Fruit fly (Drosophila melanogaster) whole organism, embryonic: Measurements from ENCODE around the gene Uba2.

Experiments
- Bteb2 ChIP-seq: fragments of 200-800 bp; sonication (Bioruptor generic); optimal IDR thresholded peaks from 2 replicates; lab custom pipeline; 2016; ENCODE audit warnings: missing biosample characterization, missing genetic modification characterization
- CG11398 ChIP-seq: fragments of 200-800 bp; sonication (Bioruptor generic); optimal IDR thresholded peaks from 2 replicates; lab custom pipeline; 2016; ENCODE audit warnings: missing biosample characterization, missing genetic modification characterization
- CG11696 ChIP-seq: fragments of 200-800 bp; sonication (Bioruptor generic); IDR thresholded peaks from 2 replicates; pipeline ENCODE4 v1.3.6; 2022; ENCODE audit warnings: missing biosample characterization, missing genetic modification characterization
- CG13287 ChIP-seq: fragments of 200-800 bp; sonication (Bioruptor generic); IDR thresholded peaks from 2 replicates; pipeline ENCODE4 v1.3.6; 2022; ENCODE audit warnings: missing biosample characterization, missing genetic modification characterization; ENCODE audit not compliant: partially characterized antibody
- CG14014 ChIP-seq: fragments of 200-800 bp; sonication (Bioruptor generic); IDR thresholded peaks from 2 replicates; pipeline ENCODE4 v1.3.6; 2022; ENCODE audit warnings: missing biosample characterization, missing genetic modification characterization
- CG14965 ChIP-seq: fragments of 200-800 bp; sonication (Bioruptor generic); optimal IDR thresholded peaks from 2 replicates; lab custom pipeline; 2016; ENCODE audit warnings: missing biosample characterization, missing genetic modification characterization, borderline replicate concordance
- CG15073 ChIP-seq: fragments of 200-800 bp; sonication (Bioruptor generic); optimal IDR thresholded peaks from 2 replicates; lab custom pipeline; 2016; ENCODE audit warnings: missing biosample characterization, missing genetic modification characterization
- CG17385 ChIP-seq: fragments of 200-800 bp; sonication (Bioruptor generic); optimal IDR thresholded peaks from 3 replicates; lab custom pipeline; 2018; ENCODE audit warnings: missing biosample characterization, mild to moderate bottlenecking, missing genetic modification characterization
- CG2116 ChIP-seq: fragments of 200-800 bp; sonication (Bioruptor generic); optimal IDR thresholded peaks from 3 replicates; lab custom pipeline; 2018; ENCODE audit warnings: missing biosample characterization, mild to moderate bottlenecking, missing genetic modification characterization
- CG2199 ChIP-seq: fragments of 200-800 bp; sonication (Bioruptor generic); IDR thresholded peaks from 3 replicates; pipeline ENCODE4 v1.3.6; 2022; ENCODE audit warnings: missing biosample characterization, missing genetic modification characterization
- CG2678 ChIP-seq: fragments of 200-800 bp; sonication (Bioruptor generic); optimal IDR thresholded peaks from 3 replicates; lab custom pipeline; 2019; ENCODE audit warnings: missing biosample characterization, mild to moderate bottlenecking, missing genetic modification characterization, moderate library complexity
- CG31388 ChIP-seq: fragments of 200-800 bp; sonication (Bioruptor generic); optimal IDR thresholded peaks from 2 replicates; lab custom pipeline; 2016; ENCODE audit warnings: missing biosample characterization, missing genetic modification characterization
- CG32772 ChIP-seq: fragments of 200-800 bp; sonication (Bioruptor generic); IDR thresholded peaks from 2 replicates; pipeline ENCODE4 v1.3.6; 2022; ENCODE audit warnings: missing biosample characterization, missing genetic modification characterization
- CG34224 ChIP-seq: fragments of 200-800 bp; sonication (Bioruptor generic); IDR thresholded peaks from 3 replicates; pipeline ENCODE4 v1.3.6; 2022; ENCODE audit warnings: missing biosample characterization, missing genetic modification characterization; ENCODE audit not compliant: partially characterized antibody
- CG34422 ChIP-seq: fragments of 200-800 bp; sonication (Bioruptor generic); IDR thresholded peaks from 3 replicates; pipeline ENCODE4 v1.3.6; 2022; ENCODE audit warnings: missing biosample characterization, missing genetic modification characterization
- CG6813 ChIP-seq: fragments of 200-800 bp; sonication (Bioruptor generic); optimal IDR thresholded peaks from 2 replicates; lab custom pipeline; 2017; ENCODE audit warnings: missing biosample characterization, missing genetic modification characterization, mild to moderate bottlenecking, moderate library complexity, missing genetic modification reagents
- CG7357 ChIP-seq: fragments of 200-800 bp; sonication (Bioruptor generic); IDR thresholded peaks from 3 replicates; pipeline ENCODE4 v1.3.6; 2022; ENCODE audit warnings: missing biosample characterization, missing genetic modification characterization
- CG9817 ChIP-seq: fragments of 200-800 bp; sonication (Bioruptor generic); optimal IDR thresholded peaks from 2 replicates; lab custom pipeline; 2018; ENCODE audit warnings: missing biosample characterization, mild to moderate bottlenecking, missing genetic modification characterization, moderate library complexity
- Dbx ChIP-seq: fragments of 200-800 bp; sonication (Bioruptor generic); IDR thresholded peaks from 3 replicates; pipeline ENCODE4 v1.3.6; 2022; ENCODE audit warnings: missing biosample characterization, missing genetic modification characterization
- Dek ChIP-seq: fragments of 200-800 bp; sonication (Bioruptor generic); optimal IDR thresholded peaks from 3 replicates; lab custom pipeline; 2019; ENCODE audit warnings: missing biosample characterization, mild to moderate bottlenecking, missing genetic modification characterization, moderate library complexity
- Dll ChIP-seq: fragments of 200-800 bp; sonication (Bioruptor generic); IDR thresholded peaks from 4 replicates; pipeline ENCODE4 v1.3.6; 2022; ENCODE audit warnings: missing biosample characterization, missing genetic modification characterization; ENCODE audit not compliant: partially characterized antibody
- Elba2 ChIP-seq: fragments of 200-800 bp; sonication (Bioruptor generic); optimal IDR thresholded peaks from 3 replicates; lab custom pipeline; 2016; ENCODE audit warnings: missing biosample characterization, missing genetic modification characterization
- HmgZ ChIP-seq: fragments of 200-800 bp; sonication (Bioruptor generic); optimal IDR thresholded peaks from 2 replicates; lab custom pipeline; 2018; ENCODE audit warnings: missing biosample characterization, mild to moderate bottlenecking, missing genetic modification characterization
- Meics ChIP-seq: fragments of 200-800 bp; sonication (Bioruptor generic); optimal IDR thresholded peaks from 2 replicates; lab custom pipeline; 2017; ENCODE audit warnings: missing biosample characterization, mild to moderate bottlenecking, missing genetic modification characterization
- Oaz ChIP-seq: fragments of 200-800 bp; sonication (Bioruptor generic); IDR thresholded peaks from 2 replicates; pipeline ENCODE4 v1.3.6; 2022; ENCODE audit warnings: missing biosample characterization, missing genetic modification characterization
- Poxn ChIP-seq: fragments of 200-800 bp; sonication (Bioruptor generic); IDR thresholded peaks from 2 replicates; pipeline ENCODE4 v1.3.6; 2022; ENCODE audit warnings: missing biosample characterization, missing genetic modification characterization
- Trl ChIP-seq, 3 experiments: fragments of >200 bp in 2 of 3; fragments of 200-800 bp in 1 of 3; sonication (Bioruptor generic) in 1 of 3; optimal IDR thresholded peaks; 2 replicates in 1 of 3; 3 replicates in 2 of 3; lab custom pipeline; 2016 to 2017; ENCODE audit warnings: missing biosample characterization in 1 of 3, missing genetic modification characterization in 1 of 3
- abd-A ChIP-seq: fragments of 200-800 bp; sonication (Bioruptor generic); optimal IDR thresholded peaks from 3 replicates; lab custom pipeline; 2019; ENCODE audit warnings: missing biosample characterization, mild to moderate bottlenecking, missing genetic modification characterization, moderate library complexity
- aop ChIP-seq: fragments of 200-800 bp; sonication (Bioruptor generic); IDR thresholded peaks from 2 replicates; pipeline ENCODE4 v1.3.6; 2022; ENCODE audit warnings: missing biosample characterization, missing genetic modification characterization
- cg ChIP-seq: fragments of 200-800 bp; sonication (Bioruptor generic); optimal IDR thresholded peaks from 3 replicates; lab custom pipeline; 2019; ENCODE audit warnings: missing biosample characterization, mild to moderate bottlenecking, missing genetic modification characterization, moderate library complexity
- chm ChIP-seq: fragments of 200-800 bp; sonication (Bioruptor generic); IDR thresholded peaks from 2 replicates; pipeline ENCODE4 v1.3.6; 2022; ENCODE audit warnings: missing biosample characterization, missing genetic modification characterization
- ems ChIP-seq: fragments of 200-800 bp; sonication (Bioruptor generic); optimal IDR thresholded peaks from 3 replicates; lab custom pipeline; 2016; ENCODE audit warnings: missing biosample characterization, missing genetic modification characterization
- en ChIP-seq: fragments of 200-800 bp; sonication (Bioruptor generic); optimal IDR thresholded peaks from 2 replicates; lab custom pipeline; 2016; ENCODE audit warnings: missing biosample characterization, missing genetic modification characterization
- ewg ChIP-seq: fragments of 200-800 bp; sonication (Bioruptor generic); optimal IDR thresholded peaks from 3 replicates; lab custom pipeline; 2017; ENCODE audit warnings: mild to moderate bottlenecking, missing biosample characterization, missing genetic modification reagents, missing genetic modification characterization
- fu2 ChIP-seq: fragments of 200-800 bp; sonication (Bioruptor generic); optimal IDR thresholded peaks from 2 replicates; lab custom pipeline; 2016; ENCODE audit warnings: missing biosample characterization, missing genetic modification characterization
- gsb ChIP-seq: fragments of 200-800 bp; sonication (Bioruptor generic); IDR thresholded peaks from 2 replicates; pipeline ENCODE4 v1.3.6; 2022; ENCODE audit warnings: missing biosample characterization, missing genetic modification characterization
- hkb ChIP-seq, 2 experiments: fragments of 200-800 bp in 1 of 2; fragments of >200 bp in 1 of 2; sonication (Bioruptor generic) in 1 of 2; IDR thresholded peaks in 1 of 2; optimal IDR thresholded peaks in 1 of 2; 2 replicates each; pipeline versions ENCODE4 v1.3.6 to Lab custom; 2017 to 2022; ENCODE audit warnings: missing biosample characterization in 1 of 2, missing genetic modification characterization in 1 of 2
- kah ChIP-seq: fragments of 200-800 bp; sonication (Bioruptor generic); optimal IDR thresholded peaks from 2 replicates; lab custom pipeline; 2018; ENCODE audit warnings: missing biosample characterization, mild to moderate bottlenecking, missing genetic modification characterization
- ken ChIP-seq: fragments of 200-800 bp; sonication (Bioruptor generic); IDR thresholded peaks from 3 replicates; pipeline ENCODE4 v1.3.6; 2022; ENCODE audit warnings: missing biosample characterization, missing genetic modification characterization
- lola ChIP-seq, 3 experiments: fragments of >200 bp in 2 of 3; fragments of 200-800 bp in 1 of 3; sonication (Bioruptor generic) in 1 of 3; optimal IDR thresholded peaks; 2 replicates each; lab custom pipeline; 2017 to 2019; ENCODE audit warnings: missing biosample characterization in 3 of 3, missing genetic modification characterization in 3 of 3, mild to moderate bottlenecking in 1 of 3, moderate library complexity in 1 of 3
- mam ChIP-seq: fragments of 200-800 bp; sonication (Bioruptor generic); optimal IDR thresholded peaks from 3 replicates; lab custom pipeline; 2016; ENCODE audit warnings: missing biosample characterization, missing genetic modification characterization
- odd ChIP-seq: fragments of 200-800 bp; sonication (Bioruptor generic); optimal IDR thresholded peaks from 2 replicates; lab custom pipeline; 2017; ENCODE audit warnings: missing biosample characterization, mild to moderate bottlenecking, missing genetic modification characterization
- repo ChIP-seq: fragments of 200-800 bp; sonication (Bioruptor generic); optimal IDR thresholded peaks from 2 replicates; lab custom pipeline; 2016; ENCODE audit warnings: missing biosample characterization, missing genetic modification characterization
- ssp ChIP-seq: fragments of 200-800 bp; sonication (Bioruptor generic); IDR thresholded peaks from 2 replicates; pipeline ENCODE4 v1.3.6; 2022; ENCODE audit warnings: missing biosample characterization, missing genetic modification characterization
- unpg ChIP-seq: fragments of 200-800 bp; sonication (Bioruptor generic); optimal IDR thresholded peaks from 3 replicates; lab custom pipeline; 2018; ENCODE audit warnings: missing biosample characterization, mild to moderate bottlenecking, missing genetic modification characterization, moderate library complexity
- usp ChIP-seq: fragments of >200 bp; optimal IDR thresholded peaks from 2 replicates; lab custom pipeline; 2017; ENCODE audit warnings: missing biosample characterization, missing genetic modification characterization
- vfl ChIP-seq: fragments of 200-800 bp; sonication (Bioruptor generic); optimal IDR thresholded peaks from 2 replicates; lab custom pipeline; 2016; ENCODE audit warnings: missing biosample characterization, missing genetic modification characterization
- zfh1 ChIP-seq: fragments of 200-800 bp; sonication (Bioruptor generic); IDR thresholded peaks from 3 replicates; pipeline ENCODE4 v1.3.6; 2022; ENCODE audit warnings: missing biosample characterization, missing genetic modification characterization

The Uba2 gene

dm6 chr3L:8153206-8153996 is 25.8 kb upstream of the Uba2 start (continued):
- TF ChIP-seq Bteb2 (GFP tag; lab: Kevin White, UChicago) (no peak), HmgZ (tag; lab: Kevin White, UChicago) (no peak), CG34422 (peak; percentile 70; the same call in 2 of the 3 replicates), CG14014 (GFP tag; lab: Robert Waterston, UW) (0 out of 2 replicates have a peak, but pooled peaks have one; percentile 31), aop (no peak), CG14965 (GFP tag; lab: Kevin White, UChicago) (no peak), vfl (GFP tag; lab: Kevin White, UChicago) (no peak), ssp (peak; percentile 33; the same call in 1 of the 2 replicates), CG15073 (GFP tag; lab: Kevin White, UChicago) (no peak), repo (GFP tag; lab: Kevin White, UChicago) (no peak), ewg (GFP tag; lab: Kevin White, UChicago) (peak; percentile 43), CG31388 (GFP tag; lab: Kevin White, UChicago) (no peak), Oaz (GFP tag; lab: Robert Waterston, UW) (no peak), Poxn (GFP tag; lab: Robert Waterston, UW) (no peak), Meics (peak; percentile 41), ems (peak; percentile 12), CG11696 (GFP tag; lab: Robert Waterston, UW) (no peak), en (GFP tag; lab: Kevin White, UChicago) (no peak), CG17385 (peak; percentile 66), CG2199 (GFP tag; lab: Robert Waterston, UW) (0 out of 3 replicates have a peak, but pooled peaks have one; percentile 15), CG6813 (GFP tag; lab: Kevin White, UChicago) (peak; percentile 41), fu2 (GFP tag; lab: Kevin White, UChicago) (no peak), zfh1 (peak; percentile 44; the same call in 1 of the 3 replicates), CG9817 (tag; lab: Kevin White, UChicago) (peak; percentile 20), cg (GFP tag; lab: Kevin White, UChicago) (peak; percentile 72), lola (GFP tag; optimal IDR thresholded peaks at IDR 0.05; lab: Kevin White, UChicago) (no peak), Dbx (no peak), CG32772 (GFP tag; lab: Robert Waterston, UW) (peak; percentile 57), odd (GFP tag; lab: Kevin White, UChicago) (no peak), ken (GFP tag; lab: Robert Waterston, UW) (peak; percentile 67), CG2116 (GFP tag; lab: Kevin White, UChicago) (peak; percentile 5), CG7357 (no peak), Elba2 (no peak), hkb (optimal IDR thresholded peaks at IDR 0.05; lab: Kevin White, UChicago) (no peak), hkb (GFP tag; IDR thresholded peaks at IDR 0.05; lab: Robert Waterston, UW) (peak; percentile 76), CG34224 (GFP tag; lab: Robert Waterston, UW) (no peak), CG13287 (GFP tag; lab: Robert Waterston, UW) (no peak), abd-A (tag; lab: Kevin White, UChicago) (no peak), usp (GFP tag; lab: Kevin White, UChicago) (no peak), kah (peak; percentile 46), chm (GFP tag; lab: Robert Waterston, UW) (no peak), mam (peak; percentile 18), gsb (GFP tag; lab: Robert Waterston, UW) (no peak), Trl (optimal IDR thresholded peaks at IDR 0.05; lab: Kevin White, UChicago) (no peak), Trl (GFP tag; optimal IDR thresholded peaks at IDR 0.05; lab: Kevin White, UChicago) (no peak), Dek (tag; lab: Kevin White, UChicago) (no peak), Dll (GFP tag; lab: Robert Waterston, UW) (no peak), CG11398 (GFP tag; lab: Kevin White, UChicago) (no peak), unpg (GFP tag; lab: Kevin White, UChicago) (peak; percentile 40), CG2678 (tag; lab: Kevin White, UChicago) (peak; percentile 67)
